Fruit fly (Drosophila melanogaster) whole organism, wandering third instar larva: ENCODE results near the gene CG5849.
"Not testable (repeated sequence)": the region's sequence is repeated elsewhere in the genome, so short reads cannot be mapped to it uniquely, and the experiment has no call there.

Experiments used
- Abd-B ChIP-seq: fragments of >200 bp; optimal IDR thresholded peaks from 2 replicates; lab custom pipeline; 2017; ENCODE audit warnings: missing biosample characterization, missing genetic modification characterization
- CrebA ChIP-seq: fragments of 200-800 bp; sonication (Bioruptor generic); optimal IDR thresholded peaks from 2 replicates; lab custom pipeline; 2016; ENCODE audit warnings: missing biosample characterization, mild to moderate bottlenecking, missing genetic modification characterization, borderline replicate concordance
- Dfd ChIP-seq: fragments of >200 bp; optimal IDR thresholded peaks from 2 replicates; lab custom pipeline; 2017; ENCODE audit warnings: missing biosample characterization, missing genetic modification characterization
- Dif ChIP-seq: fragments of 200-275, 200-300 bp; sonication (Bioruptor generic); optimal IDR thresholded peaks from 2 replicates; lab custom pipeline; 2018; ENCODE audit warnings: missing biosample characterization, missing genetic modification characterization; ENCODE audit not compliant: partially characterized antibody
- GATAd ChIP-seq: sonication (Bioruptor generic); optimal IDR thresholded peaks from 2 replicates; lab custom pipeline; 2016; ENCODE audit warnings: missing biosample characterization, missing genetic modification characterization
- HLH106 ChIP-seq: fragments of 200-800 bp; optimal IDR thresholded peaks from 3 replicates; lab custom pipeline; 2019; ENCODE audit warnings: missing biosample characterization, mild to moderate bottlenecking, missing genetic modification characterization, moderate library complexity
- Hnf4 ChIP-seq: fragments of 200-800 bp; sonication (Bioruptor generic); optimal IDR thresholded peaks from 2 replicates; lab custom pipeline; 2016; ENCODE audit warnings: missing biosample characterization, mild to moderate bottlenecking, missing genetic modification characterization
- Hr83 ChIP-seq: fragments of 200-300 bp; sonication (Bioruptor generic); optimal IDR thresholded peaks from 2 replicates; lab custom pipeline; 2016; ENCODE audit warnings: missing biosample characterization, mild to moderate bottlenecking, missing genetic modification characterization, moderate library complexity; ENCODE audit not compliant: poor library complexity, severe bottlenecking
- Jra ChIP-seq: sonication (Bioruptor generic); optimal IDR thresholded peaks from 2 replicates; lab custom pipeline; 2016; ENCODE audit warnings: missing biosample characterization, missing genetic modification characterization
- Mio ChIP-seq: sonication (Bioruptor generic); optimal IDR thresholded peaks from 2 replicates; lab custom pipeline; 2016; ENCODE audit warnings: missing biosample characterization, missing genetic modification characterization
- N ChIP-seq: fragments of >200 bp; optimal IDR thresholded peaks from 2 replicates; lab custom pipeline; 2018; ENCODE audit warnings: missing biosample characterization, missing external identifiers, missing genetic modification characterization
- OdsH ChIP-seq: fragments of 200-800 bp; sonication (Bioruptor generic); optimal IDR thresholded peaks from 2 replicates; lab custom pipeline; 2016; ENCODE audit warnings: missing biosample characterization, mild to moderate bottlenecking, missing genetic modification characterization
- Rel ChIP-seq, 2 experiments: fragments of 200-800 bp; sonication (Bioruptor generic) in 1 of 2; optimal IDR thresholded peaks; 2 replicates in 1 of 2; 3 replicates in 1 of 2; lab custom pipeline; 2016 to 2019; ENCODE audit warnings: mild to moderate bottlenecking in 2 of 2, missing biosample characterization in 2 of 2, missing genetic modification characterization in 2 of 2, moderate library complexity in 1 of 2
- Sp1 ChIP-seq: fragments of 200-800 bp; sonication (Bioruptor generic); optimal IDR thresholded peaks from 3 replicates; lab custom pipeline; 2019; ENCODE audit warnings: missing biosample characterization, mild to moderate bottlenecking, missing genetic modification characterization, moderate library complexity
- Vsx2 ChIP-seq: fragments of 200-300, 225-300 bp; sonication (Bioruptor generic); optimal IDR thresholded peaks from 2 replicates; lab custom pipeline; 2018; ENCODE audit warnings: missing biosample characterization, missing genetic modification characterization; ENCODE audit not compliant: partially characterized antibody
- dl ChIP-seq, 2 experiments: fragments of 175-275, 200-275 bp in 1 of 2; fragments of 200-275 bp in 1 of 2; sonication (Bioruptor generic); optimal IDR thresholded peaks; lab custom pipeline; 2018; ENCODE audit warnings: mild to moderate bottlenecking in 2 of 2, missing biosample characterization in 2 of 2, missing genetic modification characterization in 2 of 2, moderate library complexity in 2 of 2; ENCODE audit not compliant: partially characterized antibody in 2 of 2, insufficient read depth in 1 of 2
- dmrt93B ChIP-seq: fragments of 200-800 bp; sonication (Bioruptor generic); optimal IDR thresholded peaks from 2 replicates; lab custom pipeline; 2018; ENCODE audit warnings: missing biosample characterization, mild to moderate bottlenecking, missing genetic modification characterization
- dsf ChIP-seq: sonication (Bioruptor generic); optimal IDR thresholded peaks from 2 replicates; lab custom pipeline; 2016; ENCODE audit warnings: missing biosample characterization, missing genetic modification characterization, borderline replicate concordance
- ey ChIP-seq: fragments of 200-800 bp; sonication (Bioruptor generic); optimal IDR thresholded peaks from 2 replicates; lab custom pipeline; 2016; ENCODE audit warnings: missing biosample characterization, missing genetic modification characterization
- foxo ChIP-seq, 2 experiments: fragments of 200-800 bp; sonication (Bioruptor generic); optimal IDR thresholded peaks; 2 replicates in 1 of 2; 3 replicates in 1 of 2; lab custom pipeline; 2016 to 2017; ENCODE audit warnings: missing biosample characterization in 2 of 2, missing genetic modification characterization in 2 of 2
- fru ChIP-seq: fragments of 200-800 bp; sonication (Bioruptor generic); optimal IDR thresholded peaks from 3 replicates; lab custom pipeline; 2016; ENCODE audit warnings: missing biosample characterization, mild to moderate bottlenecking, missing genetic modification characterization
- h ChIP-seq: fragments of 200-800 bp; sonication (Bioruptor generic); optimal IDR thresholded peaks from 3 replicates; lab custom pipeline; 2016; ENCODE audit warnings: missing biosample characterization, mild to moderate bottlenecking, missing genetic modification characterization
- jim ChIP-seq: fragments of 175-275, 200-325 bp; sonication (Bioruptor generic); optimal IDR thresholded peaks from 2 replicates; lab custom pipeline; 2016; ENCODE audit warnings: missing biosample characterization, mild to moderate bottlenecking, missing genetic modification characterization
- psq ChIP-seq: fragments of 200-800 bp; sonication (Bioruptor generic); optimal IDR thresholded peaks from 3 replicates; lab custom pipeline; 2017; ENCODE audit warnings: missing biosample characterization, mild to moderate bottlenecking, missing genetic modification characterization, moderate library complexity
- rgr ChIP-seq: fragments of 200-800 bp; sonication (Bioruptor generic); optimal IDR thresholded peaks from 3 replicates; lab custom pipeline; 2016; ENCODE audit warnings: missing biosample characterization, mild to moderate bottlenecking, missing genetic modification characterization
- sv ChIP-seq: fragments of 200-800 bp; sonication (Bioruptor generic); optimal IDR thresholded peaks from 3 replicates; lab custom pipeline; 2016; ENCODE audit warnings: missing biosample characterization, missing genetic modification characterization
- tai ChIP-seq: sonication (Bioruptor generic); optimal IDR thresholded peaks from 2 replicates; lab custom pipeline; 2016; ENCODE audit warnings: missing biosample characterization, missing genetic modification characterization
- usp ChIP-seq: fragments of >200 bp; optimal IDR thresholded peaks from 2 replicates; lab custom pipeline; 2017; ENCODE audit warnings: missing biosample characterization, missing genetic modification characterization

The CG5849 gene

dm6 chr3R:21732901-21733300, 7.0 kb upstream of the CG5849 start (continued):
- no peak for TF ChIP-seq Vsx2

- TF ChIP-seq Dif, h, Abd-B (GFP tag; lab: Kevin White, UChicago): not testable (repeated sequence)
- TF ChIP-seq, all 38 proteins: peak for 0; not testable (repeated sequence) for 38
Observed at dm6 chr3R:21736196-21736595, 3.7 kb upstream of the CG5849 start, which contains the start of gene Sfp93F. Gene Sfp93F (minus strand): TSS chr3R:21736296.

- TF ChIP-seq GATAd (GFP tag; lab: Kevin White, UChicago) = no peak
- TF ChIP-seq, all 38 proteins: peak for 0
Observed at dm6 chr3R:21736749-21737148, 3.2 kb upstream of the CG5849 start, which contains the start of gene CG42869. Gene CG42869 (minus strand): TSS chr3R:21736849.

- TF ChIP-seq Hr83 (GFP tag; lab: Kevin White, UChicago) = no peak
Observed at dm6 chr3R:21737264-21737663, 2.6 kb upstream of the CG5849 start, which contains the start of gene CG42870. Gene CG42870 (minus strand): TSS chr3R:21737364.

- TF ChIP-seq foxo (GFP tag; optimal IDR thresholded peaks at IDR 0.05; lab: Kevin White, UChicago) (no peak), tai (GFP tag; lab: Kevin White, UChicago) (no peak), Abd-B (GFP tag; lab: Kevin White, UChicago) (no peak), Hr83 (GFP tag; lab: Kevin White, UChicago) (no peak), usp (GFP tag; lab: Kevin White, UChicago) (no peak), fru (GFP tag; lab: Kevin White, UChicago) (no peak), ey (GFP tag; lab: Kevin White, UChicago) (no peak), dmrt93B (no peak), sv (GFP tag; lab: Kevin White, UChicago) (no peak), CrebA (GFP tag; lab: Kevin White, UChicago) (no peak), psq (no peak), rgr (GFP tag; lab: Kevin White, UChicago) (no peak), dl (GFP tag; optimal IDR thresholded peaks at IDR 0.05; lab: Kevin White, UChicago; ENCODE audit: insufficient read depth in 1 of 2, partially characterized antibody in 2 of 2) (no peak)
Observed at dm6 chr3R:21739010-21739409, 895 bp upstream of the CG5849 start, which contains the start of gene CG34034. Gene CG34034 (minus strand): TSS chr3R:21739110.

dm6 chr3R:21740766-21741350, 953 bp downstream of the CG5849 start:
- no peak for TF ChIP-seq Vsx2
- peak; percentile 9 for TF ChIP-seq CrebA (GFP tag; lab: Kevin White, UChicago)
- TF ChIP-seq Jra (GFP tag; lab: Kevin White, UChicago) = peak; percentile 60
- TF ChIP-seq Rel (GFP tag; optimal IDR thresholded peaks at IDR 0.05; lab: Kevin White, UChicago) = no peak
- TF ChIP-seq Rel (tag; optimal IDR thresholded peaks at IDR 0.05; lab: Kevin White, UChicago) = peak; percentile 95
- TF ChIP-seq, all 38 proteins: peak for 3

dm6 chr3R:21744988-21745387, 5.1 kb downstream of the CG5849 start, which contains the start of gene CG31343:
Gene CG31343 (plus strand): TSS chr3R:21745266.
- no peak for TF ChIP-seq jim (GFP tag; lab: Kevin White, UChicago)
- TF ChIP-seq dsf (GFP tag; lab: Kevin White, UChicago) = no peak
- TF ChIP-seq HLH106 = no peak
- no peak for TF ChIP-seq Sp1
- no peak for TF ChIP-seq foxo (GFP tag; optimal IDR thresholded peaks at IDR 0.05; lab: Kevin White, UChicago)
- no peak for TF ChIP-seq Hr83 (GFP tag; lab: Kevin White, UChicago)
- no peak for TF ChIP-seq Hnf4
- no peak for TF ChIP-seq Abd-B (GFP tag; lab: Kevin White, UChicago)
- TF ChIP-seq OdsH (GFP tag; lab: Kevin White, UChicago) = no peak
- TF ChIP-seq fru (GFP tag; lab: Kevin White, UChicago) = no peak
- no peak for TF ChIP-seq Jra (GFP tag; lab: Kevin White, UChicago)
- TF ChIP-seq psq = no peak
- TF ChIP-seq N (GFP tag; lab: Kevin White, UChicago) = no peak
- TF ChIP-seq Dfd (GFP tag; lab: Kevin White, UChicago) = no peak
- no peak for TF ChIP-seq Dif (GFP tag; lab: Kevin White, UChicago)
- TF ChIP-seq Mio (GFP tag; lab: Kevin White, UChicago) = no peak
- TF ChIP-seq ey (GFP tag; lab: Kevin White, UChicago) = no peak
- no peak for TF ChIP-seq dmrt93B
